Worm (Caenorhabditis elegans) whole organism, early embryonic: ENCODE data around the gene C10A4.13.

Experiments
- B0310.2 ChIP-seq: sonication (generic microtip); optimal IDR thresholded peaks from 2 replicates; lab custom pipeline; 2016; ENCODE audit warnings: mild to moderate bottlenecking, missing genetic modification characterization, missing compliant biosample characterization
- F13C5.2 ChIP-seq: sonication (generic microtip); optimal IDR thresholded peaks from 2 replicates; lab custom pipeline; 2017; ENCODE audit warnings: mild to moderate bottlenecking, missing genetic modification characterization, inconsistent platforms, missing compliant biosample characterization
- aly-1 ChIP-seq: sonication (generic microtip); optimal IDR thresholded peaks from 2 replicates; lab custom pipeline; 2016; ENCODE audit warnings: missing genetic modification characterization, missing compliant biosample characterization
- ama-1 ChIP-seq: fragments of 150-350 bp; optimal IDR thresholded peaks from 2 replicates; lab custom pipeline; 2014
- ceh-13 ChIP-seq: fragments of 200-800 bp; sonication (Bioruptor generic); optimal IDR thresholded peaks from 2 replicates; lab custom pipeline; 2018; ENCODE audit warnings: mild to moderate bottlenecking, missing genetic modification characterization, missing compliant biosample characterization
- ceh-36 ChIP-seq: sonication (generic microtip); optimal IDR thresholded peaks from 2 replicates; lab custom pipeline; 2016; ENCODE audit warnings: missing genetic modification characterization, inconsistent platforms, missing compliant biosample characterization
- ets-7 ChIP-seq: sonication (generic microtip); optimal IDR thresholded peaks from 2 replicates; lab custom pipeline; 2016; ENCODE audit warnings: missing genotype, missing genetic modification characterization, missing compliant biosample characterization
- flt-1 ChIP-seq: fragments of 200-800 bp; sonication (Bioruptor generic); IDR thresholded peaks from 2 replicates; pipeline ENCODE4 v1.3.6; 2022; ENCODE audit warnings: missing genetic modification characterization, missing compliant biosample characterization
- hmbx-1 ChIP-seq: sonication (generic microtip); optimal IDR thresholded peaks from 2 replicates; lab custom pipeline; 2016; ENCODE audit warnings: mild to moderate bottlenecking, missing genetic modification characterization, missing compliant biosample characterization
- hmg-4 ChIP-seq: fragments of 200-800 bp; sonication (Bioruptor generic); optimal IDR thresholded peaks from 2 replicates; lab custom pipeline; 2018; ENCODE audit warnings: mild to moderate bottlenecking, missing genetic modification characterization, missing compliant biosample characterization
- hnd-1 ChIP-seq: sonication (generic microtip); optimal IDR thresholded peaks from 2 replicates; lab custom pipeline; 2016; ENCODE audit warnings: missing genetic modification characterization, missing compliant biosample characterization
- pes-1 ChIP-seq: fragments of 200-800 bp; sonication (Bioruptor generic); IDR thresholded peaks from 2 replicates; pipeline ENCODE4 v1.3.6; 2022; ENCODE audit warnings: missing genetic modification reagents, missing genetic modification characterization, missing compliant biosample characterization
- scrt-1 ChIP-seq: fragments of 200-800 bp; sonication (Bioruptor generic); IDR thresholded peaks from 2 replicates; pipeline ENCODE4 v1.3.6; 2022; ENCODE audit warnings: missing genetic modification characterization, missing compliant biosample characterization
- sea-1 ChIP-seq: fragments of 200-800 bp; sonication (Bioruptor generic); conservative IDR thresholded peaks from 2 replicates; pipeline ENCODE4 v1.3.6; 2022; ENCODE audit warnings: missing genetic modification characterization, missing compliant biosample characterization
- tbx-11 ChIP-seq: fragments of 200-800 bp; sonication (Bioruptor generic); IDR thresholded peaks from 2 replicates; pipeline ENCODE4 v1.3.6; 2022; ENCODE audit warnings: missing genetic modification characterization, missing compliant biosample characterization
- tbx-37 ChIP-seq: fragments of 200-800 bp; sonication (Bioruptor generic); conservative IDR thresholded peaks from 2 replicates; pipeline ENCODE4 v1.3.6; 2022; ENCODE audit warnings: missing genetic modification reagents, missing genetic modification characterization, missing compliant biosample characterization
- tra-4 ChIP-seq: sonication (generic microtip); optimal IDR thresholded peaks from 2 replicates; lab custom pipeline; 2017; ENCODE audit warnings: missing genetic modification characterization, missing compliant biosample characterization

The C10A4.13 gene

ce11 chrX:7405393-7405792 lies 7.6 kb upstream of the C10A4.13 start, which contains the start of gene C10A4.3:
TSS of gene C10A4.3 (plus strand) at chrX:7405693.
- TF ChIP-seq ets-7 (tag; lab: Kevin White, UChicago) (no peak), tbx-37 (GFP tag; lab: Robert Waterston, UW) (no peak), scrt-1 (no peak), flt-1 (no peak), tbx-11 (GFP tag; lab: Robert Waterston, UW) (no peak), tra-4 (no peak), B0310.2 (no peak), sea-1 (no peak), hmg-4 (GFP tag; lab: Kevin White, UChicago) (no peak), hnd-1 (no peak), ama-1 (lab: Kevin White, UChicago) (no peak), hmbx-1 (no peak), aly-1 (tag; lab: Kevin White, UChicago) (no peak), F13C5.2 (tag; lab: Kevin White, UChicago) (no peak)

- TF ChIP-seq sea-1 (no peak), ceh-36 (no peak), hmbx-1 (no peak), flt-1 (no peak), ets-7 (tag; lab: Kevin White, UChicago) (no peak), hnd-1 (no peak), tra-4 (no peak), pes-1 (GFP tag; lab: Robert Waterston, UW) (no peak)
Observed at ce11 chrX:7404551-7404950, 6.7 kb upstream of the C10A4.13 start.

DNA sequence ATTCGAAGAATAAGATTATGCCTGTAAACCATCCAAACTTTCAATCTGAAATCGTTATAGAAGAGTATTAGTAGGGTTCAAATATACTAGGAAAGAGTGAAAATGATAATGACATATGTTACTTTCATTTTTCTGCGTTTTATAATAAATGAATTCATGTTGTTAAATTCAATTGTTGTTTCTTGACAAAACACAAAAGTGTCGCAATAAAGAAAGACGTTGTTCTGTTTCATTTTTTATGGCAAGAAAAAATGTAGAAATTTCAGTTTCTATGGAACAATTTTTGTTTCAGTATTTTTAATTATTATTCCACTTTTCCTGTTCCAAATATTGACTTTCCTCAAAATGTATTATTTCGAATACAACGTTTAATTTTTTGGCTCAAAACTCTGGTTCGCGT lies 3.0 kb upstream of the C10A4.13 start, which contains the start of gene C10A4.4:
Gene C10A4.4, plus strand, starts transcription at position 301 of the 400 bp plus-strand sequence.
- no peak for TF ChIP-seq scrt-1
- no peak for TF ChIP-seq ceh-36
- no peak for TF ChIP-seq sea-1
- TF ChIP-seq tbx-37 (GFP tag; lab: Robert Waterston, UW) = no peak
- no peak for TF ChIP-seq ama-1 (lab: Kevin White, UChicago)
- TF ChIP-seq hnd-1 = no peak
- no peak for TF ChIP-seq aly-1 (tag; lab: Kevin White, UChicago)
- no peak for TF ChIP-seq hmg-4 (GFP tag; lab: Kevin White, UChicago)
- no peak for TF ChIP-seq F13C5.2 (tag; lab: Kevin White, UChicago)
- no peak for TF ChIP-seq B0310.2

- no peak for TF ChIP-seq ama-1 (lab: Kevin White, UChicago)
- TF ChIP-seq ets-7 (tag; lab: Kevin White, UChicago) = no peak
- no peak for TF ChIP-seq F13C5.2 (tag; lab: Kevin White, UChicago)
- TF ChIP-seq ceh-13 (GFP tag; lab: Kevin White, UChicago) = no peak
- no peak for TF ChIP-seq pes-1 (GFP tag; lab: Robert Waterston, UW)
- TF ChIP-seq sea-1 = no peak
Observed at ce11 chrX:7398584-7398983, 749 bp upstream of the C10A4.13 start, which contains the start of gene C10A4.10. TSS of gene C10A4.10 (plus strand) at chrX:7398884.

DNA sequence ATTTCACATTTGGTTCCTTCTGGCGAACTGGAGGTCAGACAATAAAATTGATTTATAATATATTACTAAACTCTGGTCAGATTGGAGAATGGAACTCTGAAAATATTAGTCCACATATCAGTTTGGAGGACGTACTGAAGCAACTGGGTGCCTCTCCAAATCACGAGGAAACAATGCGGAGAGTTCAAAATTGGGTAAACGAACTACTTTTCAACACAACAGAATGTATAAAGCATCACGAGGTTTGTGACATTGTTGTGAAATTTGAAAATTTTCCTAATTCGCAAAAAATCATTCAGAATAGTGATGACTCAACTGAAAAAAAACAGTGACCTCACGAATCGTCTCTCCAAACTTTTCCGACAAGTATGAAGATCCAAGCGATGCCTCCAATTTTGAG lies 4.7 kb downstream of the C10A4.13 start, which contains the start of gene gad-2:
Gene gad-2, plus strand, starts transcription at position 301 of the 400 bp plus-strand sequence.
- TF ChIP-seq tra-4 (no peak), hmbx-1 (no peak), hmg-4 (GFP tag; lab: Kevin White, UChicago) (no peak), hnd-1 (no peak), sea-1 (no peak), pes-1 (GFP tag; lab: Robert Waterston, UW) (no peak), F13C5.2 (tag; lab: Kevin White, UChicago) (no peak), scrt-1 (no peak), flt-1 (no peak), ceh-13 (GFP tag; lab: Kevin White, UChicago) (no peak), tbx-11 (GFP tag; lab: Robert Waterston, UW) (no peak), tbx-37 (GFP tag; lab: Robert Waterston, UW) (no peak)

DNA sequence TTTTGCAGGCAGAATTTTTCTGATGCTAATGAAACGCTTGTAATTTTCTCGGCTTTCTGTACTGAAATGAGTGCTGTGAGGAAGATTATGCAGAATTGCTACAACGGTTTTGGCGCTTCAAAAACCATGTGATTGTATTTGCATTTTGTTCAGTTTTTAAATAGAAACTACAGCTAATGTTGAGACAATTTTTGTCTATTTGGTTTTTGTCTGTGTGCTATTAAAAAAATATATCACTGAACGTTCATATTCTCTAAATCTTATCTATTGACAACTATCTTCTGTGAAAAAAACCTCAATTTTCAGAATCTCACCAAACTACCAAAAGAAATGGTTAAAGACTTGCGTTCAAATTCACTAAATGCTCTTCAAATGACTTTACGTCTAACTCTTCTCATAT lies 7.6 kb downstream of the C10A4.13 start, which contains the start of gene C10A4.6:
Gene C10A4.6, plus strand, starts transcription at position 301 of the 400 bp plus-strand sequence.
- TF ChIP-seq sea-1 (no peak), ama-1 (lab: Kevin White, UChicago) (no peak), tra-4 (no peak), F13C5.2 (tag; lab: Kevin White, UChicago) (no peak), ets-7 (tag; lab: Kevin White, UChicago) (no peak), tbx-37 (GFP tag; lab: Robert Waterston, UW) (no peak), ceh-13 (GFP tag; lab: Kevin White, UChicago) (no peak), pes-1 (GFP tag; lab: Robert Waterston, UW) (no peak), B0310.2 (no peak), hnd-1 (no peak), aly-1 (tag; lab: Kevin White, UChicago) (no peak), tbx-11 (GFP tag; lab: Robert Waterston, UW) (no peak), scrt-1 (no peak), hmbx-1 (no peak), ceh-36 (no peak)

- TF ChIP-seq ceh-36 (no peak), flt-1 (no peak), B0310.2 (no peak), ama-1 (lab: Kevin White, UChicago) (no peak), tra-4 (no peak), hnd-1 (no peak), scrt-1 (no peak), pes-1 (GFP tag; lab: Robert Waterston, UW) (no peak), ets-7 (tag; lab: Kevin White, UChicago) (no peak), sea-1 (no peak), hmg-4 (GFP tag; lab: Kevin White, UChicago) (no peak), ceh-13 (GFP tag; lab: Kevin White, UChicago) (no peak), tbx-11 (GFP tag; lab: Robert Waterston, UW) (no peak), tbx-37 (GFP tag; lab: Robert Waterston, UW) (no peak), aly-1 (tag; lab: Kevin White, UChicago) (no peak), F13C5.2 (tag; lab: Kevin White, UChicago) (no peak)
Observed at ce11 chrX:7378608-7379007, 19.2 kb downstream of the C10A4.13 start.

- TF ChIP-seq hnd-1 = no peak
- no peak for TF ChIP-seq F13C5.2 (tag; lab: Kevin White, UChicago)
- TF ChIP-seq hmbx-1 = no peak
- TF ChIP-seq scrt-1 = no peak
- TF ChIP-seq tbx-37 (GFP tag; lab: Robert Waterston, UW) = no peak
- no peak for TF ChIP-seq tbx-11 (GFP tag; lab: Robert Waterston, UW)
- no peak for TF ChIP-seq ets-7 (tag; lab: Kevin White, UChicago)
- no peak for TF ChIP-seq B0310.2
- TF ChIP-seq ceh-13 (GFP tag; lab: Kevin White, UChicago) = no peak
- no peak for TF ChIP-seq tra-4
- no peak for TF ChIP-seq pes-1 (GFP tag; lab: Robert Waterston, UW)
- TF ChIP-seq aly-1 (tag; lab: Kevin White, UChicago) = no peak
- TF ChIP-seq hmg-4 (GFP tag; lab: Kevin White, UChicago) = no peak
- TF ChIP-seq ceh-36 = no peak
- TF ChIP-seq sea-1 = no peak
- TF ChIP-seq ama-1 (lab: Kevin White, UChicago) = no peak
- TF ChIP-seq flt-1 = no peak
Observed at ce11 chrX:7376941-7377340, 20.9 kb downstream of the C10A4.13 start, which contains the start of gene npr-8. TSS of gene npr-8 (plus strand) at chrX:7377302.
